Fruit fly (Drosophila melanogaster): Measurements from ENCODE around the gene csw.

csw gene

DNA sequence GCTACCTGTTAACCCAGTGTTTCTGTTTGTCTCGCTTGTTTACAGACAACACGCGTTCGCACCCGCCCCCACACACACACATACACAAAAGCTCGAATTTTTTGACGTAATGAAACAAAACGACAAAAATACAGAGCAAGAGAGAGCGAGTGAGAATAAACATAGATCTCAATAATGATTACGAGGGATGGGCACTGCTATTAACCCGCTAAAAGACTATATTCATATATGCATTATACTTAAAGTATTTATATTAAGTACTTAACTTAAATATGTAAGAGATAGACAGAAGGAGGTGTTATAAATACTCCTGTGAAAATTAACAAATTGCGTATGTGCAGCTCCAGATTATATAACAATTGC, 47.8 kb downstream of the csw start (continued):
- TF ChIP-seq z (GFP tag; IDR thresholded peaks at IDR 0.05) (peak; percentile 37; the same call in 1 of the 3 replicates), PHDP (tag; optimal IDR thresholded peaks at IDR 0.05) (peak; percentile 54), CG17361 (GFP tag; IDR thresholded peaks at IDR 0.05) (0 out of 3 replicates have a peak, but pooled peaks have one; percentile 49), corto (GFP tag; optimal IDR thresholded peaks at IDR 0.05) (peak; percentile 51), CG10431 (GFP tag; optimal IDR thresholded peaks at IDR 0.05) (peak; percentile 56), schlank (tag; optimal IDR thresholded peaks at IDR 0.05) (peak; percentile 65), CG17385 (GFP tag; optimal IDR thresholded peaks at IDR 0.05) (peak; percentile 20), CG3847 (GFP tag; IDR thresholded peaks at IDR 0.05) (no peak), dpn (GFP tag; optimal IDR thresholded peaks at IDR 0.05) (peak in 1 of 2 experiments; percentile 11), CG3281 (GFP tag; optimal IDR thresholded peaks at IDR 0.05) (peak; percentile 35), Opbp (GFP tag; IDR thresholded peaks at IDR 0.05; ENCODE audit: partially characterized antibody) (no peak), CG12155 (GFP tag; optimal IDR thresholded peaks at IDR 0.05) (peak; percentile 25), ind (GFP tag; optimal IDR thresholded peaks at IDR 0.05) (peak; percentile 50), D19B (GFP tag; optimal IDR thresholded peaks at IDR 0.05) (no peak), CG7963 (GFP tag; IDR thresholded peaks at IDR 0.05; ENCODE audit: partially characterized antibody) (no peak), CG4360 (GFP tag; IDR thresholded peaks at IDR 0.05) (0 out of 2 replicates have a peak, but pooled peaks have one; percentile 11), CG1832 (GFP tag; optimal IDR thresholded peaks at IDR 0.05) (no peak), Xbp1 (GFP tag; optimal IDR thresholded peaks at IDR 0.05) (peak; percentile 26), Hmx (GFP tag; optimal IDR thresholded peaks at IDR 0.05) (no peak), kah (GFP tag; optimal IDR thresholded peaks at IDR 0.05) (peak; percentile 79), dmrt11E (tag; optimal IDR thresholded peaks at IDR 0.05) (no peak), CG12219 (GFP tag; optimal IDR thresholded peaks at IDR 0.05) (peak; percentile 6), CG1603 (tag; optimal IDR thresholded peaks at IDR 0.05) (peak; percentile 60), CG6654 (GFP tag; optimal IDR thresholded peaks at IDR 0.05) (no peak), Hr3 (GFP tag; optimal IDR thresholded peaks at IDR 0.05) (peak; percentile 3), BtbVII (GFP tag; optimal IDR thresholded peaks at IDR 0.05) (peak; percentile 63), CG9797 (GFP tag; optimal IDR thresholded peaks at IDR 0.05) (no peak), CG6272 (GFP tag; IDR thresholded peaks at IDR 0.05) (no peak), CG1647 (GFP tag; optimal IDR thresholded peaks at IDR 0.05) (peak; percentile 16), CG14050 (GFP tag; IDR thresholded peaks at IDR 0.05) (peak; percentile 46; the same call in 1 of the 3 replicates), CG12769 (tag; optimal IDR thresholded peaks at IDR 0.05) (peak; percentile 56), HLH3B (GFP tag; IDR thresholded peaks at IDR 0.05) (peak; percentile 20; the same call in 1 of the 2 replicates), Doc2 (GFP tag; IDR thresholded peaks at IDR 0.05) (no peak), MTF-1 (GFP tag; optimal IDR thresholded peaks at IDR 0.05; ENCODE audit: borderline replicate concordance) (peak; percentile 77), Max (GFP tag; optimal IDR thresholded peaks at IDR 0.05) (peak; percentile 28), sima (GFP tag; optimal IDR thresholded peaks at IDR 0.05) (no peak), pan (optimal IDR thresholded peaks at IDR 0.05) (no peak), pan (GFP tag; optimal IDR thresholded peaks at IDR 0.05 in 1 of 2, IDR thresholded peaks at IDR 0.05 in 1 of 2) (peak in 1 of 2 experiments; percentile 64), CG6813 (GFP tag; optimal IDR thresholded peaks at IDR 0.05) (peak; percentile 73), CG2678 (tag; optimal IDR thresholded peaks at IDR 0.05) (peak; percentile 68), seq (GFP tag; IDR thresholded peaks at IDR 0.05) (peak; percentile 48; the same call in 1 of the 2 replicates), E2f1 (GFP tag; IDR thresholded peaks at IDR 0.05) (no peak; the same call in 1 of the 2 replicates), YL-1 (GFP tag; optimal IDR thresholded peaks at IDR 0.05) (peak; percentile 25), CG8359 (GFP tag; optimal IDR thresholded peaks at IDR 0.05; ENCODE audit: borderline replicate concordance) (peak; percentile 5), mirr (GFP tag; optimal IDR thresholded peaks at IDR 0.05) (peak; percentile 97), CG16863 (GFP tag; optimal IDR thresholded peaks at IDR 0.05) (no peak), D (optimal IDR thresholded peaks at IDR 0.05) (no peak), D (GFP tag; optimal IDR thresholded peaks at IDR 0.05) (peak; percentile 7), her (GFP tag; optimal IDR thresholded peaks at IDR 0.05) (peak; percentile 4), ftz-f1 (GFP tag; optimal IDR thresholded peaks at IDR 0.05) (no peak), tap (tag; optimal IDR thresholded peaks at IDR 0.05) (peak; percentile 33)

Data from whole organism, embryonic.